Fruit fly (Drosophila melanogaster) whole organism, prepupa: Measurements from ENCODE around the gene CG5968.
A peak's percentile ranks its signal among the peaks of the same experiment; 100 is the strongest.

Experiments
- Blimp-1 ChIP-seq: fragments of 200-800 bp; sonication (Bioruptor generic); optimal IDR thresholded peaks from 3 replicates; lab custom pipeline; 2017; ENCODE audit warnings: missing biosample characterization, missing genetic modification characterization, mild to moderate bottlenecking, moderate library complexity, missing genetic modification reagents
- CG10631 ChIP-seq: fragments of 200-800 bp; sonication (Bioruptor generic); optimal IDR thresholded peaks from 2 replicates; lab custom pipeline; 2016; ENCODE audit warnings: missing biosample characterization, missing genetic modification characterization
- CG10669 ChIP-seq: fragments of 200-800 bp; sonication (Bioruptor generic); optimal IDR thresholded peaks from 3 replicates; lab custom pipeline; 2018; ENCODE audit warnings: missing biosample characterization, mild to moderate bottlenecking, missing genetic modification characterization, moderate library complexity
- CG11294 ChIP-seq: fragments of 200-800 bp; sonication (Bioruptor generic); IDR thresholded peaks from 2 replicates; pipeline ENCODE4 v1.3.6; 2022; ENCODE audit warnings: missing biosample characterization, missing genetic modification characterization
- CG11762 ChIP-seq: fragments of 200-800 bp; sonication (Bioruptor generic); optimal IDR thresholded peaks from 3 replicates; lab custom pipeline; 2016; ENCODE audit warnings: missing biosample characterization, missing genetic modification characterization; ENCODE audit not compliant: insufficient read depth
- CG11902 ChIP-seq: fragments of 200-800 bp; sonication (Bioruptor generic); optimal IDR thresholded peaks from 3 replicates; lab custom pipeline; 2016; ENCODE audit warnings: missing biosample characterization, missing genetic modification characterization
- CG1621 ChIP-seq: fragments of 200-800 bp; sonication (Bioruptor generic); optimal IDR thresholded peaks from 3 replicates; lab custom pipeline; 2018; ENCODE audit warnings: missing biosample characterization, mild to moderate bottlenecking, missing genetic modification characterization
- CG16779 ChIP-seq: fragments of 200-800 bp; sonication (Bioruptor generic); optimal IDR thresholded peaks from 3 replicates; lab custom pipeline; 2017; ENCODE audit warnings: missing biosample characterization, mild to moderate bottlenecking, missing genetic modification characterization
- CG3032 ChIP-seq: fragments of 200-800 bp; optimal IDR thresholded peaks from 2 replicates; lab custom pipeline; 2019; ENCODE audit warnings: missing biosample characterization, mild to moderate bottlenecking, missing genetic modification characterization, moderate library complexity
- CG31627 ChIP-seq: fragments of 200-800 bp; sonication (Bioruptor generic); optimal IDR thresholded peaks from 3 replicates; lab custom pipeline; 2016; ENCODE audit warnings: missing biosample characterization, missing genetic modification characterization
- CG32006 ChIP-seq: fragments of 200-800 bp; sonication (Bioruptor generic); optimal IDR thresholded peaks from 3 replicates; lab custom pipeline; 2017; ENCODE audit warnings: missing biosample characterization, mild to moderate bottlenecking, missing genetic modification characterization
- CG34406 ChIP-seq: fragments of 200-800 bp; sonication (Bioruptor generic); optimal IDR thresholded peaks from 3 replicates; lab custom pipeline; 2016; ENCODE audit warnings: missing biosample characterization, missing genetic modification characterization
- CG3919 ChIP-seq: fragments of 200-800 bp; sonication (Bioruptor generic); optimal IDR thresholded peaks from 3 replicates; lab custom pipeline; 2016; ENCODE audit warnings: missing biosample characterization, missing genetic modification characterization
- CG4318 ChIP-seq: fragments of 200-800 bp; sonication (Bioruptor generic); optimal IDR thresholded peaks from 3 replicates; lab custom pipeline; 2017; ENCODE audit warnings: missing biosample characterization, mild to moderate bottlenecking, missing genetic modification characterization
- CG6163 ChIP-seq: fragments of 200-800 bp; sonication (Bioruptor generic); IDR thresholded peaks from 3 replicates; pipeline ENCODE4 v1.3.6; 2022; ENCODE audit warnings: missing biosample characterization, missing genetic modification characterization
- CG6276 ChIP-seq: fragments of 200-800 bp; sonication (Bioruptor generic); optimal IDR thresholded peaks from 2 replicates; lab custom pipeline; 2017; ENCODE audit warnings: missing biosample characterization, mild to moderate bottlenecking, missing genetic modification characterization
- CG6792 ChIP-seq: fragments of 200-800 bp; sonication (Bioruptor generic); optimal IDR thresholded peaks from 3 replicates; lab custom pipeline; 2016; ENCODE audit warnings: missing biosample characterization, missing genetic modification characterization
- CG6808 ChIP-seq: fragments of 200-800 bp; sonication (Bioruptor generic); optimal IDR thresholded peaks from 3 replicates; lab custom pipeline; 2017; ENCODE audit warnings: missing biosample characterization, missing genetic modification characterization, mild to moderate bottlenecking, moderate library complexity, missing genetic modification reagents
- CG6854 ChIP-seq: fragments of 200-800 bp; sonication (Bioruptor generic); optimal IDR thresholded peaks from 2 replicates; lab custom pipeline; 2017; ENCODE audit warnings: missing biosample characterization, mild to moderate bottlenecking, missing genetic modification characterization
- CG7368 ChIP-seq: fragments of 200-800 bp; sonication (Bioruptor generic); optimal IDR thresholded peaks from 3 replicates; lab custom pipeline; 2016; ENCODE audit warnings: missing biosample characterization, missing genetic modification characterization
- CG8319 ChIP-seq: fragments of 200-800 bp; sonication (Bioruptor generic); optimal IDR thresholded peaks from 3 replicates; lab custom pipeline; 2016; ENCODE audit warnings: missing biosample characterization, missing genetic modification characterization
- CG8632 ChIP-seq: fragments of 200-800 bp; sonication (Bioruptor generic); optimal IDR thresholded peaks from 3 replicates; lab custom pipeline; 2016; ENCODE audit warnings: missing biosample characterization, missing genetic modification characterization
- CG9139 ChIP-seq: fragments of 200-800 bp; sonication (Bioruptor generic); optimal IDR thresholded peaks from 3 replicates; lab custom pipeline; 2017; ENCODE audit warnings: missing biosample characterization, mild to moderate bottlenecking, missing genetic modification characterization
- Eip75B ChIP-seq: fragments of 200-800 bp; sonication (Bioruptor generic); optimal IDR thresholded peaks from 3 replicates; lab custom pipeline; 2016; ENCODE audit warnings: missing biosample characterization, missing genetic modification characterization
- Eip78C ChIP-seq: fragments of 200-800 bp; sonication (Bioruptor generic); peaks from one replicate; lab custom pipeline; 2016; ENCODE audit warnings: missing biosample characterization, missing genetic modification characterization
- Ets21C ChIP-seq: fragments of 200-800 bp; sonication (Bioruptor generic); optimal IDR thresholded peaks from 3 replicates; lab custom pipeline; 2016; ENCODE audit warnings: missing biosample characterization, missing genetic modification characterization
- Ets96B ChIP-seq: fragments of 200-800 bp; optimal IDR thresholded peaks from 2 replicates; lab custom pipeline; 2019; ENCODE audit warnings: missing biosample characterization, mild to moderate bottlenecking, missing genetic modification characterization, moderate library complexity
- Gug ChIP-seq: fragments of 200-800 bp; sonication (Bioruptor generic); IDR thresholded peaks from 2 replicates; pipeline ENCODE4 v1.3.6; 2022; ENCODE audit warnings: missing biosample characterization, missing genetic modification characterization
- Hr38 ChIP-seq: sonication (Bioruptor generic); optimal IDR thresholded peaks from 2 replicates; lab custom pipeline; 2016; ENCODE audit warnings: missing biosample characterization, missing genetic modification characterization
- Hr4 ChIP-seq: fragments of 200-800 bp; sonication (Bioruptor generic); optimal IDR thresholded peaks from 3 replicates; lab custom pipeline; 2016; ENCODE audit warnings: missing biosample characterization, missing genetic modification characterization
- Lpt ChIP-seq: fragments of 200-800 bp; sonication (Bioruptor generic); optimal IDR thresholded peaks from 3 replicates; lab custom pipeline; 2016; ENCODE audit warnings: missing biosample characterization, missing genetic modification characterization
- Met ChIP-seq: fragments of 200-800 bp; sonication (Bioruptor generic); optimal IDR thresholded peaks from 3 replicates; lab custom pipeline; 2016; ENCODE audit warnings: missing biosample characterization, missing genetic modification characterization
- Smox ChIP-seq: fragments of 200-800 bp; sonication (Bioruptor generic); optimal IDR thresholded peaks from 3 replicates; lab custom pipeline; 2016; ENCODE audit warnings: missing biosample characterization, missing genetic modification characterization
- Sox102F ChIP-seq: fragments of 200-800 bp; sonication (Bioruptor generic); optimal IDR thresholded peaks from 2 replicates; lab custom pipeline; 2016; ENCODE audit warnings: missing biosample characterization, mild to moderate bottlenecking, missing genetic modification characterization
- Sox14 ChIP-seq: fragments of 200-800 bp; sonication (Bioruptor generic); optimal IDR thresholded peaks from 3 replicates; lab custom pipeline; 2016; ENCODE audit warnings: missing biosample characterization, missing genetic modification characterization
- Sox15 ChIP-seq: fragments of 200-800 bp; sonication (Bioruptor generic); optimal IDR thresholded peaks from 3 replicates; lab custom pipeline; 2016; ENCODE audit warnings: missing biosample characterization, missing genetic modification characterization
- achi ChIP-seq: fragments of 200-800 bp; sonication (Bioruptor generic); optimal IDR thresholded peaks from 3 replicates; lab custom pipeline; 2016; ENCODE audit warnings: missing biosample characterization, missing genetic modification characterization
- cyc ChIP-seq: fragments of 200-800 bp; sonication (Bioruptor generic); optimal IDR thresholded peaks from 3 replicates; lab custom pipeline; 2016; ENCODE audit warnings: missing biosample characterization, missing genetic modification characterization
- dac ChIP-seq: fragments of 200-800 bp; sonication (Bioruptor generic); optimal IDR thresholded peaks from 2 replicates; lab custom pipeline; 2017; ENCODE audit warnings: missing biosample characterization, mild to moderate bottlenecking, missing genetic modification characterization
- dsx ChIP-seq: fragments of 200-800 bp; optimal IDR thresholded peaks from 3 replicates; lab custom pipeline; 2019; ENCODE audit warnings: missing biosample characterization, mild to moderate bottlenecking, missing genetic modification characterization, moderate library complexity; ENCODE audit not compliant: poor library complexity, severe bottlenecking
- eg ChIP-seq: fragments of 200-800 bp; sonication (Bioruptor generic); IDR thresholded peaks from 3 replicates; pipeline ENCODE4 v1.3.6; 2022; ENCODE audit warnings: missing biosample characterization, missing genetic modification characterization
- esn ChIP-seq: fragments of 200-800 bp; sonication (Bioruptor generic); optimal IDR thresholded peaks from 2 replicates; lab custom pipeline; 2016; ENCODE audit warnings: missing biosample characterization, mild to moderate bottlenecking, missing genetic modification characterization, moderate library complexity
- fd59A ChIP-seq: fragments of 200-800 bp; sonication (Bioruptor generic); optimal IDR thresholded peaks from 2 replicates; lab custom pipeline; 2017; ENCODE audit warnings: missing biosample characterization, mild to moderate bottlenecking, missing genetic modification characterization, missing genetic modification reagents
- fd85E ChIP-seq: fragments of 200-800 bp; sonication (Bioruptor generic); optimal IDR thresholded peaks from 3 replicates; lab custom pipeline; 2016; ENCODE audit warnings: missing biosample characterization, missing genetic modification characterization
- fkh ChIP-seq: fragments of 200-800 bp; sonication (Bioruptor generic); optimal IDR thresholded peaks from 3 replicates; lab custom pipeline; 2017; ENCODE audit warnings: missing biosample characterization, mild to moderate bottlenecking, missing genetic modification characterization, moderate library complexity
- lz ChIP-seq: fragments of 200-800 bp; sonication (Bioruptor generic); optimal IDR thresholded peaks from 3 replicates; lab custom pipeline; 2016; ENCODE audit warnings: missing biosample characterization, missing genetic modification characterization
- pdm3 ChIP-seq: fragments of 200-800 bp; sonication (Bioruptor generic); optimal IDR thresholded peaks from 3 replicates; lab custom pipeline; 2016; ENCODE audit warnings: missing biosample characterization, missing genetic modification characterization
- salr ChIP-seq, 2 experiments: fragments of 200-800 bp; sonication (Bioruptor generic); optimal IDR thresholded peaks; 3 replicates each; lab custom pipeline; 2016 to 2018; ENCODE audit warnings: missing biosample characterization in 2 of 2, missing genetic modification characterization in 2 of 2, mild to moderate bottlenecking in 1 of 2
- spab ChIP-seq: fragments of 200-800 bp; sonication (Bioruptor generic); optimal IDR thresholded peaks from 2 replicates; lab custom pipeline; 2017; ENCODE audit warnings: missing biosample characterization, mild to moderate bottlenecking, missing genetic modification characterization, missing genetic modification reagents
- ss ChIP-seq, 2 experiments: fragments of 200-800 bp; sonication (Bioruptor generic); optimal IDR thresholded peaks; 2 replicates in 1 of 2; 3 replicates in 1 of 2; lab custom pipeline; 2017 to 2018; ENCODE audit warnings: mild to moderate bottlenecking in 2 of 2, missing biosample characterization in 2 of 2, missing genetic modification characterization in 2 of 2, moderate library complexity in 1 of 2
- svp ChIP-seq: fragments of 200-800 bp; sonication (Bioruptor generic); peaks from one replicate; lab custom pipeline; 2016; ENCODE audit warnings: missing biosample characterization, missing genetic modification characterization
- vri ChIP-seq: fragments of 200-800 bp; sonication (Bioruptor generic); optimal IDR thresholded peaks from 3 replicates; lab custom pipeline; 2016; ENCODE audit warnings: missing biosample characterization, mild to moderate bottlenecking, missing genetic modification characterization

The CG5968 gene

dm6 chr2L:16536501-16536900, 13.3 kb downstream of the CG5968 start:
- TF ChIP-seq Sox14 (GFP tag; lab: Kevin White, UChicago) (peak; percentile 51), Eip78C (GFP tag; lab: Kevin White, UChicago) (peak; percentile 81), CG34406 (GFP tag; lab: Kevin White, UChicago) (no peak), Sox102F (GFP tag; lab: Kevin White, UChicago) (peak; percentile 64), CG11294 (no peak), vri (GFP tag; lab: Kevin White, UChicago) (no peak), CG11902 (no peak), Ets96B (tag; lab: Kevin White, UChicago) (peak; percentile 28), Blimp-1 (GFP tag; lab: Kevin White, UChicago) (peak; percentile 33), pdm3 (GFP tag; lab: Kevin White, UChicago) (no peak), CG6854 (GFP tag; lab: Kevin White, UChicago) (peak; percentile 79), Gug (GFP tag; lab: Robert Waterston, UW) (no peak), fd59A (no peak), fd85E (peak; percentile 30), Lpt (GFP tag; lab: Kevin White, UChicago) (no peak), ss (GFP tag; optimal IDR thresholded peaks at IDR 0.05; lab: Kevin White, UChicago) (peak; percentile 47 to 48), Hr4 (GFP tag; lab: Kevin White, UChicago) (no peak), dac (GFP tag; lab: Kevin White, UChicago) (no peak), dsx (GFP tag; lab: Kevin White, UChicago) (peak; percentile 55), CG8319 (GFP tag; lab: Kevin White, UChicago) (no peak), achi (GFP tag; lab: Kevin White, UChicago) (no peak), Hr38 (GFP tag; lab: Kevin White, UChicago) (no peak), spab (GFP tag; lab: Kevin White, UChicago) (peak; percentile 5), CG10669 (peak; percentile 7), cyc (GFP tag; lab: Kevin White, UChicago) (no peak), CG9139 (GFP tag; lab: Kevin White, UChicago) (peak; percentile 43), salr (GFP tag; optimal IDR thresholded peaks at IDR 0.05; lab: Kevin White, UChicago) (peak in 1 of 2 experiments; percentile 17), CG16779 (peak; percentile 12), lz (no peak), CG6808 (GFP tag; lab: Kevin White, UChicago) (peak; percentile 68), CG6792 (GFP tag; lab: Kevin White, UChicago) (no peak), Ets21C (no peak), CG4318 (GFP tag; lab: Kevin White, UChicago) (no peak), CG7368 (GFP tag; lab: Kevin White, UChicago) (no peak), CG3032 (tag; lab: Kevin White, UChicago) (peak; percentile 29), Met (GFP tag; lab: Kevin White, UChicago) (no peak), CG32006 (GFP tag; lab: Kevin White, UChicago) (no peak), Eip75B (no peak), CG11762 (GFP tag; lab: Kevin White, UChicago) (no peak), CG3919 (no peak), esn (no peak), CG1621 (tag; lab: Kevin White, UChicago) (no peak), eg (GFP tag; lab: Robert Waterston, UW) (peak; percentile 57; the same call in 2 of the 3 replicates), Sox15 (no peak), fkh (peak; percentile 38), CG6163 (GFP tag; lab: Robert Waterston, UW) (peak; percentile 40; the same call in 2 of the 3 replicates), CG8632 (GFP tag; lab: Kevin White, UChicago) (no peak), CG31627 (GFP tag; lab: Kevin White, UChicago) (no peak), CG6276 (GFP tag; lab: Kevin White, UChicago) (no peak), Smox (GFP tag; lab: Kevin White, UChicago) (no peak), svp (GFP tag; lab: Kevin White, UChicago) (no peak), CG10631 (GFP tag; lab: Kevin White, UChicago) (no peak)
